Worm (Caenorhabditis elegans): ENCODE measurements around the gene C41H7.2.

DNA sequence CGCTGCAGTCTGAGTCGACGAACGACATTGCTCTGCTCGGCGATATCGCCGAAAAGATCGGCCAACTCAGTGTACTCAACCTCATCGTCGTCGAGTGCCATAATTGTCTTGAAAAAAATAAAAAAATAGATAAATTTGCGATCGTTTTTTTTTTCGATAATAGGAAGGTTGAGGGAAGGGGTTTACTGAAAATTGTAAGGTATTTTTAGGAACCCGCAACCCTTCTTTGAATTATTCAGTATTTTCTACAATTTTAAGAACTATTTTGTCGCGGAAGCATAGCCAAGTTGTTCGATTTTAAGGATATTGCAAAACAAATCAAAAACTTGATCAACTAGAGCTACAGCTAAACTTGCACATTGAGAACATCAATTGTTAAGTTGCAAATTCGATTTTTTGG lies 2.5 kb upstream of the C41H7.2 start, which contains the start of gene C41H7.9:
- TF ChIP-seq nhr-25 (tag; optimal IDR thresholded peaks at IDR 0.05) (no peak), nhr-11 (tag; optimal IDR thresholded peaks at IDR 0.05) (no peak), mbf-1 (tag; optimal IDR thresholded peaks at IDR 0.05) (no peak)
